Worm (Caenorhabditis elegans) whole organism, L3 larva: ENCODE results near the gene C29F5.1.

ENCODE experiments used
- fos-1 ChIP-seq: fragments of 150-350 bp; optimal IDR thresholded peaks from 2 replicates; lab custom pipeline; 2014; ENCODE audit warnings: missing biosample characterization, missing genetic modification characterization
- jun-1 ChIP-seq: fragments of 150-350 bp; optimal IDR thresholded peaks from 2 replicates; lab custom pipeline; 2014; ENCODE audit warnings: missing biosample characterization, missing genetic modification reagents, missing genetic modification characterization
- mml-1 ChIP-seq: fragments of 150-350 bp; sonication (generic microtip); optimal IDR thresholded peaks from 3 replicates; lab custom pipeline; 2014; ENCODE audit warnings: missing biosample characterization, missing genetic modification characterization
- nhr-28 ChIP-seq: fragments of 150-350 bp; optimal IDR thresholded peaks from 2 replicates; lab custom pipeline; 2014; ENCODE audit warnings: missing biosample characterization, missing genetic modification characterization
- unc-39 ChIP-seq: sonication (generic microtip); optimal IDR thresholded peaks from 4 replicates; lab custom pipeline; 2017; ENCODE audit warnings: missing biosample characterization, missing genetic modification characterization

- TF ChIP-seq fos-1 (tag; lab: Kevin White, UChicago) (no peak), mml-1 (no peak), jun-1 (tag; lab: Kevin White, UChicago) (no peak), unc-39 (tag; lab: Kevin White, UChicago) (no peak), nhr-28 (tag; lab: Kevin White, UChicago) (no peak)
Measured at ce11 chrII:6322081-6322480, 18.8 kb downstream of the C29F5.1 start.
